Worm (Caenorhabditis elegans) whole organism, late embryonic: ENCODE measurements around the gene lab-2.

ENCODE experiments used
- nhr-11 ChIP-seq: fragments of 150-350 bp; optimal IDR thresholded peaks from 2 replicates; lab custom pipeline; 2014; ENCODE audit warnings: missing biosample characterization, missing genetic modification characterization
- nhr-232 ChIP-seq: sonication (generic microtip); optimal IDR thresholded peaks from 2 replicates; lab custom pipeline; 2016; ENCODE audit warnings: missing genetic modification characterization, missing compliant biosample characterization
- rnt-1 ChIP-seq: sonication (generic microtip); optimal IDR thresholded peaks from 2 replicates; lab custom pipeline; 2016; ENCODE audit warnings: missing genetic modification characterization, missing compliant biosample characterization
- tbx-2 ChIP-seq: sonication (generic microtip); optimal IDR thresholded peaks from 2 replicates; lab custom pipeline; 2016; ENCODE audit warnings: missing genetic modification characterization, missing compliant biosample characterization

DNA sequence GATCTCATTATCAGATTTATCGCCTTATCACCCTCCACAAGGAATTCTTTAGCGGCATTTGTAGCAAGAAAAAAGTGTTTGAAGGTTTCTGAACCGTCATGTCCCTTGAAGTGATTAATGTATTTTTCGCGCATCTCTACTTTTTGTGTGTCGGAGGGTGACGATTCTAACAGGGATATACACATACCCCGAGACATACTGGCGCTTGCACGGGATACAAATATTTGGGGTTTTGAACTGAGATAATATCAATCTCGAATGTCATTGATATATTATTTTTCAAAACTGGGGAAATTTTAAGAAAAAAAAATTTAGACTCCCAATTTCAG is 23.8 kb downstream of the lab-2 start:
- TF ChIP-seq nhr-11 (tag; lab: Kevin White, UChicago) (no peak), rnt-1 (tag; lab: Kevin White, UChicago) (no peak), tbx-2 (tag; lab: Kevin White, UChicago) (no peak), nhr-232 (tag; lab: Kevin White, UChicago) (no peak)
